Fruit fly (Drosophila melanogaster): Measurements from ENCODE around the gene Sarm.

dm6 chr3L:8067491-8067890 lies 3.8 kb downstream of the Sarm start:
- TF ChIP-seq ttk (optimal IDR thresholded peaks at IDR 0.05) (no peak), h (optimal IDR thresholded peaks at IDR 0.05) (no peak), insv (optimal IDR thresholded peaks at IDR 0.05) (no peak), Sin3A (optimal IDR thresholded peaks at IDR 0.05) (no peak)
